Worm (Caenorhabditis elegans): ENCODE results near the gene fbxa-25.

DNA sequence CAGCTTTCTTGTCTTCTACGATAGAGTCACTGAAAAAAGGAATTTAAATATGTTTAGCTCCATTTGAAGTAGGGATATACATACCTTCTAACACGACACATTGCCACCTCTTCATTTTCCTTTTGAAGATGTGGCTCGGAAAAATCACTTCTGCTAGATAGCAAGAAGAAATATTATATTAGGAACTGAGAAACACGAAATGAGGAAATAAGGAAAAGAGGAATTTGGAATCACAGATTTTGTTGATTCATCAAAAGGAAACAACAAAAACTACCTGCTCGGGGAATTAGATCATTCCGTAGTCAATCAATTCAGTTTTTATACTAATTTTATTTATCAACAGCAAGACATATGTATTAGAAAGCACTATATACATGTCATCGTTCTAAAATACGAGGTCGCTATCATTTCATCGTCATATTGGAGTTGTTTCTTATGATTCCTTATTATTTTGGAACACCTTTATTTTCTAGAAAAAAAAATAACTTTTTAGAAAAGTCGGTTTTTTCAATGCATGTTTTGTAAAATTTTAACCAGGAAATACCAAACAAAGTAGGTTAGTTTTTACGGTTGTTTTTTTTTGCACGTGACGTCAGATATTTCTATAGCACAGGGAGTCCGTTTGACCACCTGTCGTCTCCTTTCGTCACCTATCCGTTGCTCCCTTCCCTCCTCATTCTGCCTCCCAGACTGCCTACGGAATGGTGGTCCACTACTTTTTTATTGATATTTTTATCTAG is 31.5 kb upstream of the fbxa-25 start, which contains the start of the genes pals-21 and Y82E9BR.6:
- no peak for TF ChIP-seq unc-62 (GFP tag; optimal IDR thresholded peaks at IDR 0.05)
- no peak for TF ChIP-seq tbx-2 (tag; optimal IDR thresholded peaks at IDR 0.05)
- TF ChIP-seq lin-39 (tag; optimal IDR thresholded peaks at IDR 0.05): no peak
- TF ChIP-seq nfya-1 (tag; optimal IDR thresholded peaks at IDR 0.05; ENCODE audit: insufficient read depth): no peak
- no peak for TF ChIP-seq nhr-76 (tag; optimal IDR thresholded peaks at IDR 0.05)
- no peak for TF ChIP-seq pha-4 (tag; optimal IDR thresholded peaks at IDR 0.05)

Data from whole organism, L3 larva.